Worm (Caenorhabditis elegans) whole organism, early embryonic: Measurements from ENCODE around the gene daf-36.

Source experiments
- B0310.2 ChIP-seq: sonication (generic microtip); optimal IDR thresholded peaks from 2 replicates; lab custom pipeline; 2016; ENCODE audit warnings: mild to moderate bottlenecking, missing genetic modification characterization, missing compliant biosample characterization
- F13C5.2 ChIP-seq: sonication (generic microtip); optimal IDR thresholded peaks from 2 replicates; lab custom pipeline; 2017; ENCODE audit warnings: mild to moderate bottlenecking, missing genetic modification characterization, inconsistent platforms, missing compliant biosample characterization
- aly-1 ChIP-seq: sonication (generic microtip); optimal IDR thresholded peaks from 2 replicates; lab custom pipeline; 2016; ENCODE audit warnings: missing genetic modification characterization, missing compliant biosample characterization
- ama-1 ChIP-seq: fragments of 150-350 bp; optimal IDR thresholded peaks from 2 replicates; lab custom pipeline; 2014
- flt-1 ChIP-seq: fragments of 200-800 bp; sonication (Bioruptor generic); IDR thresholded peaks from 2 replicates; pipeline ENCODE4 v1.3.6; 2022; ENCODE audit warnings: missing genetic modification characterization, missing compliant biosample characterization
- hmbx-1 ChIP-seq: sonication (generic microtip); optimal IDR thresholded peaks from 2 replicates; lab custom pipeline; 2016; ENCODE audit warnings: mild to moderate bottlenecking, missing genetic modification characterization, missing compliant biosample characterization
- hmg-4 ChIP-seq: fragments of 200-800 bp; sonication (Bioruptor generic); optimal IDR thresholded peaks from 2 replicates; lab custom pipeline; 2018; ENCODE audit warnings: mild to moderate bottlenecking, missing genetic modification characterization, missing compliant biosample characterization
- hnd-1 ChIP-seq: sonication (generic microtip); optimal IDR thresholded peaks from 2 replicates; lab custom pipeline; 2016; ENCODE audit warnings: missing genetic modification characterization, missing compliant biosample characterization
- sea-1 ChIP-seq: fragments of 200-800 bp; sonication (Bioruptor generic); conservative IDR thresholded peaks from 2 replicates; pipeline ENCODE4 v1.3.6; 2022; ENCODE audit warnings: missing genetic modification characterization, missing compliant biosample characterization
- tbx-37 ChIP-seq: fragments of 200-800 bp; sonication (Bioruptor generic); conservative IDR thresholded peaks from 2 replicates; pipeline ENCODE4 v1.3.6; 2022; ENCODE audit warnings: missing genetic modification reagents, missing genetic modification characterization, missing compliant biosample characterization
- tra-4 ChIP-seq: sonication (generic microtip); optimal IDR thresholded peaks from 2 replicates; lab custom pipeline; 2017; ENCODE audit warnings: missing genetic modification characterization, missing compliant biosample characterization

ce11 chrV:10270214-10270613 lies 44.7 kb upstream of the daf-36 start, which contains the start of gene ric-4:
- TF ChIP-seq aly-1 (no peak), ama-1 (lab: Kevin White, UChicago) (no peak), tbx-37 (GFP tag; lab: Robert Waterston, UW) (no peak), sea-1 (no peak), flt-1 (GFP tag; lab: Robert Waterston, UW) (no peak), B0310.2 (tag; lab: Kevin White, UChicago) (no peak), hmg-4 (GFP tag; lab: Kevin White, UChicago) (no peak), tra-4 (no peak), hnd-1 (tag; lab: Kevin White, UChicago) (no peak), F13C5.2 (tag; lab: Kevin White, UChicago) (no peak), hmbx-1 (no peak)
